Fruit fly (Drosophila melanogaster) whole organism: Measurements from ENCODE around the gene ems.

Source experiments
- CG8478 ChIP-seq: fragments of >200 bp; optimal IDR thresholded peaks from 2 replicates; lab custom pipeline; 2018; ENCODE audit warnings: inconsistent platforms
- Dll ChIP-seq: fragments of >200 bp; optimal IDR thresholded peaks from 2 replicates; lab custom pipeline; 2017
- EcR ChIP-seq, 2 experiments: fragments of >200 bp; optimal IDR thresholded peaks; 2 replicates each; lab custom pipeline; 2017; ENCODE audit warnings: missing biosample characterization in 2 of 2, missing genetic modification characterization in 2 of 2, missing genetic modification reagents in 2 of 2
- pan ChIP-seq: fragments of >200 bp; optimal IDR thresholded peaks from 2 replicates; lab custom pipeline; 2017
- psq ChIP-seq: fragments of >200 bp; optimal IDR thresholded peaks from 2 replicates; lab custom pipeline; 2017
- usp ChIP-seq: fragments of >200 bp; optimal IDR thresholded peaks from 2 replicates; lab custom pipeline; 2017; ENCODE audit warnings: missing biosample characterization, missing genetic modification characterization, mixed read lengths

The ems gene

DNA sequence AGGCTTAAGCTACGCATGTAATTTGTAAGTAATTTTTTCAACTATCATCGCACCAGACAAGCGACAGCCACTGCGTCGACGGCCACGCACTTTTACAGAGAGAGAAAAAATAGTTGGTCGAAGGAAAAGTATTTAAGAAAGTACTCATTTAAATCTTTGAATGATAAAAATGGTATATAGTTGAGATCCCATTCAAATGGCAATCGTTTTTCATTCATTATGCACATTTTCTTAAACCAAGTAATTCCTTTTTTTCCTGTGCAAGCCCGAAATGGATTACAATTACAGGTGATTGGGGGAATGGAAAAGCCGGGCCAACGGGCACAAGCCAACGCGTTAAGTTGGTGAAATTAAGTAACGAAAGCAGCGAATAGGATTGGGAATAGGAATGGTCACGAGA, 50.6 kb downstream of the ems start:
- no peak for TF ChIP-seq Dll (lab: Kevin White, UChicago)
- no peak for TF ChIP-seq EcR (GFP tag; optimal IDR thresholded peaks at IDR 0.05; lab: Kevin White, UChicago)
- no peak for TF ChIP-seq psq
- TF ChIP-seq pan = no peak
- TF ChIP-seq usp (GFP tag; lab: Kevin White, UChicago) = no peak
- no peak for TF ChIP-seq CG8478 (lab: Kevin White, UChicago)
